Worm (Caenorhabditis elegans) whole organism, young adult: ENCODE measurements around the gene T09A12.1.

Source experiments
- B0035.1 ChIP-seq: sonication (generic microtip); optimal IDR thresholded peaks from 2 replicates; lab custom pipeline; 2016; ENCODE audit warnings: missing genetic modification characterization, mild to moderate bottlenecking, missing compliant biosample characterization, missing genotype, missing genetic modification reagents
- F10E7.11 ChIP-seq: sonication (generic microtip); optimal IDR thresholded peaks from 2 replicates; lab custom pipeline; 2017; ENCODE audit warnings: mild to moderate bottlenecking, missing genetic modification characterization, moderate library complexity, missing compliant biosample characterization
- ama-1 ChIP-seq, 3 experiments: fragments of 150-350 bp in 1 of 3; sonication (generic microtip) in 2 of 3; optimal IDR thresholded peaks; 2 replicates each; lab custom pipeline; 2014 to 2018; ENCODE audit warnings: missing biosample characterization in 2 of 3, missing genetic modification characterization in 2 of 3, missing genetic modification reagents in 2 of 3
- attf-3 ChIP-seq: fragments of 200-800 bp; sonication (Bioruptor generic); conservative IDR thresholded peaks from 2 replicates; pipeline ENCODE4 v1.3.6; 2022; ENCODE audit warnings: missing genetic modification reagents, missing genetic modification characterization, missing compliant biosample characterization
- ceh-40 ChIP-seq: fragments of 200-800 bp; sonication (Bioruptor generic); IDR thresholded peaks from 2 replicates; pipeline ENCODE4 v1.3.6; 2022; ENCODE audit warnings: missing genetic modification characterization, missing compliant biosample characterization
- ceh-79 ChIP-seq: sonication (generic microtip); optimal IDR thresholded peaks from 2 replicates; lab custom pipeline; 2017; ENCODE audit warnings: mild to moderate bottlenecking, missing genetic modification characterization, missing compliant biosample characterization
- dpl-1 ChIP-seq: fragments of 150-350 bp; optimal IDR thresholded peaks from 2 replicates; lab custom pipeline; 2014; ENCODE audit warnings: missing biosample characterization, missing genetic modification reagents, missing genetic modification characterization
- egrh-3 ChIP-seq: fragments of 200-800 bp; sonication (Bioruptor generic); IDR thresholded peaks from 2 replicates; pipeline ENCODE4 v1.3.6; 2022; ENCODE audit warnings: missing genetic modification reagents, missing genetic modification characterization, missing compliant biosample characterization
- mes-4 ChIP-seq: sonication (generic microtip); optimal IDR thresholded peaks from 2 replicates; lab custom pipeline; 2016; ENCODE audit warnings: missing genotype, missing genetic modification characterization, missing compliant biosample characterization
- nfya-1 ChIP-seq: sonication (generic microtip); optimal IDR thresholded peaks from 2 replicates; lab custom pipeline; 2017; ENCODE audit warnings: antibody characterized with exemption, missing compliant biosample characterization, missing genetic modification characterization, borderline replicate concordance; ENCODE audit not compliant: insufficient read depth
- nhr-27 ChIP-seq: fragments of 200-800 bp; sonication (Bioruptor generic); optimal IDR thresholded peaks from 2 replicates; lab custom pipeline; 2018; ENCODE audit warnings: mild to moderate bottlenecking, missing genetic modification characterization, moderate library complexity, missing compliant biosample characterization
- pha-4 ChIP-seq: fragments of 150-350 bp; sonication (generic microtip); optimal IDR thresholded peaks from 2 replicates; lab custom pipeline; 2014; ENCODE audit warnings: missing biosample characterization, missing genetic modification reagents, missing genetic modification characterization
- ztf-22 ChIP-seq: fragments of 200-800 bp; sonication (Bioruptor generic); optimal IDR thresholded peaks from 2 replicates; lab custom pipeline; 2018; ENCODE audit warnings: mild to moderate bottlenecking, missing genetic modification characterization, moderate library complexity, missing compliant biosample characterization
- ztf-3 ChIP-seq: fragments of 200-800 bp; sonication (Bioruptor generic); optimal IDR thresholded peaks from 2 replicates; lab custom pipeline; 2018; ENCODE audit warnings: mild to moderate bottlenecking, missing genetic modification characterization, missing compliant biosample characterization

DNA sequence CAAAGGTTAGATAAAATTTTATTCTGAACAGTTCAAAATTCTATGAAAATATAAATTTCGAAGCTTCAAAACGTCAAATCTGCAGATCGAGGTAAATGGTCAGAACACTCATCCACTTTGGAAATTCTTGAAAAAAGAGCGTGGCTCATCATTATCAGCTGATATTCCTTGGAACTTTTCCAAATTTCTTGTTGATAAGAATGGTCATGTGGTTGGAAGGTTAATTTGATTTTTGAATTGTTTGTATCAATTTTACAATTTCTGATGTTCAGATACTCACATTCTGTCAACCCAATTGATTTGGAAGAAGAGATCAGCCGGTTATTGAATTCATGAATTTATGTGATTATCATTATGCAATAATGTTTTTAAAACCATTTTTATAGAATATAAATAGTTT lies 21.2 kb upstream of the T09A12.1 start:
- TF ChIP-seq nhr-27 (tag; lab: Kevin White, UChicago) (no peak), egrh-3 (GFP tag; lab: Robert Waterston, UW) (no peak), dpl-1 (GFP tag; lab: Kevin White, UChicago) (no peak), ztf-3 (no peak), F10E7.11 (tag; lab: Kevin White, UChicago) (no peak), mes-4 (tag; lab: Kevin White, UChicago) (no peak), ceh-79 (tag; lab: Kevin White, UChicago) (no peak), ama-1 (optimal IDR thresholded peaks at IDR 0.05; lab: Kevin White, UChicago) (no peak), ama-1 (GFP tag; optimal IDR thresholded peaks at IDR 0.05; lab: Kevin White, UChicago) (no peak), pha-4 (no peak), ztf-22 (GFP tag; lab: Kevin White, UChicago) (no peak), ceh-40 (no peak), attf-3 (GFP tag; lab: Robert Waterston, UW) (no peak), B0035.1 (tag; lab: Kevin White, UChicago) (no peak), nfya-1 (tag; lab: Kevin White, UChicago) (no peak)
